Worm (Caenorhabditis elegans) whole organism, L4 larva: ENCODE measurements around the gene smvt-1.

Experiments
- T20F7.1 ChIP-seq: fragments of 200-800 bp; sonication (Bioruptor generic); optimal IDR thresholded peaks from 2 replicates; lab custom pipeline; 2018; ENCODE audit warnings: mild to moderate bottlenecking, missing genetic modification characterization, missing compliant biosample characterization
- Y48G9A.11 ChIP-seq: fragments of 200-800 bp; sonication (Bioruptor generic); IDR thresholded peaks from 2 replicates; pipeline ENCODE4 v1.3.6; 2022; ENCODE audit warnings: missing genetic modification reagents, missing genetic modification characterization, missing compliant biosample characterization
- ZK546.5 ChIP-seq, 2 experiments: sonication (generic microtip); optimal IDR thresholded peaks; 2 replicates each; lab custom pipeline; 2017; ENCODE audit warnings: missing biosample characterization in 2 of 2, missing genetic modification characterization in 2 of 2
- aha-1 ChIP-seq: fragments of 150-350 bp; peaks from one replicate; lab custom pipeline; 2014; ENCODE audit warnings: missing biosample characterization, missing genetic modification characterization
- ceh-20 ChIP-seq: fragments of 200-800 bp; sonication (Bioruptor generic); IDR thresholded peaks from 2 replicates; pipeline ENCODE4 v1.3.6; 2022; ENCODE audit warnings: missing genetic modification reagents, missing genetic modification characterization, missing compliant biosample characterization
- ceh-28 ChIP-seq: fragments of 150-350 bp; optimal IDR thresholded peaks from 2 replicates; lab custom pipeline; 2014; ENCODE audit warnings: missing biosample characterization, missing genetic modification reagents, missing genetic modification characterization
- ceh-62 ChIP-seq: sonication (generic microtip); optimal IDR thresholded peaks from 2 replicates; lab custom pipeline; 2017; ENCODE audit warnings: missing biosample characterization, missing genetic modification characterization
- cey-2 ChIP-seq: sonication (generic microtip); optimal IDR thresholded peaks from 3 replicates; lab custom pipeline; 2017; ENCODE audit warnings: missing genetic modification characterization, mild to moderate bottlenecking, missing compliant biosample characterization, antibody characterized with exemption, borderline replicate concordance; ENCODE audit not compliant: insufficient read depth
- daf-16 ChIP-seq, 3 experiments: sonication (generic microtip); optimal IDR thresholded peaks; 2 replicates each; lab custom pipeline; 2016 to 2017; ENCODE audit warnings: missing genetic modification characterization in 3 of 3, missing genetic modification reagents in 3 of 3, mild to moderate bottlenecking in 2 of 3, missing compliant biosample characterization in 2 of 3, missing biosample characterization in 1 of 3, moderate library complexity in 1 of 3
- dmd-6 ChIP-seq: fragments of 200-800 bp; sonication (Bioruptor generic); IDR thresholded peaks from 2 replicates; pipeline ENCODE4 v1.3.6; 2022; ENCODE audit warnings: missing genetic modification reagents, missing genetic modification characterization, missing compliant biosample characterization
- duxl-1 ChIP-seq: sonication (generic microtip); optimal IDR thresholded peaks from 2 replicates; lab custom pipeline; 2016; ENCODE audit warnings: mild to moderate bottlenecking, missing genetic modification characterization, moderate library complexity, missing compliant biosample characterization; ENCODE audit not compliant: poor library complexity
- dve-1 ChIP-seq: sonication (generic microtip); optimal IDR thresholded peaks from 2 replicates; lab custom pipeline; 2017; ENCODE audit warnings: antibody characterized with exemption, mild to moderate bottlenecking, missing genetic modification characterization, missing compliant biosample characterization; ENCODE audit not compliant: insufficient read depth
- egl-27 ChIP-seq: sonication (generic microtip); optimal IDR thresholded peaks from 3 replicates; lab custom pipeline; 2017; ENCODE audit warnings: missing biosample characterization, missing genetic modification reagents, missing genetic modification characterization
- fkh-10 ChIP-seq: fragments of 150-350 bp; optimal IDR thresholded peaks from 2 replicates; lab custom pipeline; 2014; ENCODE audit warnings: missing biosample characterization, missing genetic modification reagents, missing genetic modification characterization
- gei-8 ChIP-seq: fragments of 200-800 bp; sonication (Bioruptor generic); optimal IDR thresholded peaks from 2 replicates; lab custom pipeline; 2018; ENCODE audit warnings: mild to moderate bottlenecking, missing genetic modification characterization, missing compliant biosample characterization
- hif-1 ChIP-seq, 2 experiments: sonication (generic microtip); optimal IDR thresholded peaks; 2 replicates each; lab custom pipeline; 2016 to 2017; ENCODE audit warnings: missing compliant biosample characterization in 2 of 2, missing genetic modification characterization in 2 of 2, missing genetic modification reagents in 2 of 2, missing genotype in 2 of 2, mild to moderate bottlenecking in 1 of 2
- hlh-11 ChIP-seq: fragments of 200-800 bp; sonication (Bioruptor generic); optimal IDR thresholded peaks from 2 replicates; lab custom pipeline; 2018; ENCODE audit warnings: mild to moderate bottlenecking, missing genetic modification characterization, missing compliant biosample characterization
- hlh-30 ChIP-seq: sonication (generic microtip); optimal IDR thresholded peaks from 2 replicates; lab custom pipeline; 2017; ENCODE audit warnings: antibody characterized with exemption, mild to moderate bottlenecking, missing genetic modification characterization, missing compliant biosample characterization; ENCODE audit not compliant: insufficient read depth
- hmg-1.1 ChIP-seq: fragments of 200-800 bp; sonication (Bioruptor generic); IDR thresholded peaks from 2 replicates; pipeline ENCODE4 v1.3.6; 2022; ENCODE audit warnings: missing genetic modification reagents, missing genetic modification characterization, missing compliant biosample characterization
- lin-1 ChIP-seq: fragments of 200-800 bp; sonication (Bioruptor generic); IDR thresholded peaks from 2 replicates; pipeline ENCODE4 v1.3.6; 2022; ENCODE audit warnings: missing genetic modification reagents, missing genetic modification characterization, missing compliant biosample characterization
- lin-13 ChIP-seq: fragments of 150-350 bp; optimal IDR thresholded peaks from 2 replicates; lab custom pipeline; 2014; ENCODE audit warnings: missing biosample characterization, missing genetic modification reagents, missing genetic modification characterization
- lsy-2 ChIP-seq, 2 experiments: fragments of 150-350 bp in 1 of 2; sonication (generic microtip) in 1 of 2; optimal IDR thresholded peaks; 2 replicates each; lab custom pipeline; 2014 to 2017; ENCODE audit warnings: missing biosample characterization in 2 of 2, missing genetic modification characterization in 2 of 2
- mdl-1 ChIP-seq, 2 experiments: fragments of 150-350 bp in 1 of 2; sonication (generic microtip) in 1 of 2; optimal IDR thresholded peaks; 2 replicates each; lab custom pipeline; 2014 to 2017; ENCODE audit warnings: missing biosample characterization in 2 of 2, missing genetic modification characterization in 2 of 2
- mdt-29 ChIP-seq: fragments of 200-800 bp; sonication (Bioruptor generic); IDR thresholded peaks from 2 replicates; pipeline ENCODE4 v1.3.6; 2022; ENCODE audit warnings: missing genetic modification reagents, missing genetic modification characterization, missing compliant biosample characterization
- mep-1 ChIP-seq: fragments of 150-350 bp; sonication (generic microtip); optimal IDR thresholded peaks from 3 replicates; lab custom pipeline; 2014; ENCODE audit warnings: missing biosample characterization, missing genetic modification characterization
- mes-2 ChIP-seq: sonication (generic microtip); optimal IDR thresholded peaks from 2 replicates; lab custom pipeline; 2016; ENCODE audit warnings: missing genotype, mild to moderate bottlenecking, missing genetic modification characterization, missing compliant biosample characterization; ENCODE audit not compliant: poor library complexity, severe bottlenecking
- mxl-3 ChIP-seq: fragments of 200-800 bp; sonication (Bioruptor generic); optimal IDR thresholded peaks from 2 replicates; lab custom pipeline; 2018; ENCODE audit warnings: mild to moderate bottlenecking, missing genetic modification characterization, missing compliant biosample characterization
- nhr-10 ChIP-seq: fragments of 150-350 bp; optimal IDR thresholded peaks from 2 replicates; lab custom pipeline; 2014; ENCODE audit warnings: missing biosample characterization, missing genetic modification characterization
- nhr-102 ChIP-seq: sonication (generic microtip); optimal IDR thresholded peaks from 2 replicates; lab custom pipeline; 2016; ENCODE audit warnings: mild to moderate bottlenecking, missing genetic modification characterization, moderate library complexity, missing compliant biosample characterization
- nhr-28 ChIP-seq: fragments of 150-350 bp; optimal IDR thresholded peaks from 2 replicates; lab custom pipeline; 2014; ENCODE audit warnings: missing biosample characterization, missing genetic modification characterization
- nhr-48 ChIP-seq: sonication (generic microtip); optimal IDR thresholded peaks from 2 replicates; lab custom pipeline; 2016; ENCODE audit warnings: mild to moderate bottlenecking, missing genetic modification characterization, missing compliant biosample characterization
- nhr-77 ChIP-seq: fragments of 150-350 bp; optimal IDR thresholded peaks from 2 replicates; lab custom pipeline; 2014; ENCODE audit warnings: missing biosample characterization, missing genetic modification characterization
- php-3 ChIP-seq: fragments of 200-800 bp; sonication (Bioruptor generic); IDR thresholded peaks from 2 replicates; pipeline ENCODE4 v1.3.6; 2022; ENCODE audit warnings: missing genetic modification reagents, missing genetic modification characterization, missing compliant biosample characterization
- pqm-1 ChIP-seq: sonication (generic microtip); optimal IDR thresholded peaks from 2 replicates; lab custom pipeline; 2017; ENCODE audit warnings: missing biosample characterization, missing genetic modification characterization
- saeg-2 ChIP-seq: fragments of 200-800 bp; sonication (Bioruptor generic); IDR thresholded peaks from 2 replicates; pipeline ENCODE4 v1.3.6; 2022; ENCODE audit warnings: missing genetic modification reagents, missing genetic modification characterization, missing compliant biosample characterization
- snpc-4 ChIP-seq: fragments of 150-350 bp; optimal IDR thresholded peaks from 2 replicates; lab custom pipeline; 2014; ENCODE audit warnings: missing biosample characterization, missing genetic modification characterization
- tag-97 ChIP-seq: fragments of 200-800 bp; sonication (Bioruptor generic); IDR thresholded peaks from 2 replicates; pipeline ENCODE4 v1.3.6; 2022; ENCODE audit warnings: missing genetic modification characterization, missing compliant biosample characterization
- tra-1 ChIP-seq: fragments of 200-800 bp; sonication (Bioruptor generic); IDR thresholded peaks from 2 replicates; pipeline ENCODE4 v1.3.6; 2022; ENCODE audit warnings: missing genetic modification reagents, missing genetic modification characterization, missing compliant biosample characterization
- unc-62 ChIP-seq, 3 experiments: fragments of 150-350 bp in 1 of 3; sonication (generic microtip); optimal IDR thresholded peaks in 2 of 3; peaks in 1 of 3; 1 replicate in 1 of 3; 2 replicates in 2 of 3; lab custom pipeline; 2014 to 2017; ENCODE audit warnings: missing biosample characterization in 3 of 3, missing genetic modification characterization in 3 of 3, missing genetic modification reagents in 3 of 3, missing genotype in 1 of 3
- zfp-3 ChIP-seq: fragments of 200-800 bp; sonication (Bioruptor generic); conservative IDR thresholded peaks from 2 replicates; pipeline ENCODE4 v1.3.6; 2022; ENCODE audit warnings: missing genetic modification reagents, missing genetic modification characterization, missing compliant biosample characterization

Gene smvt-1

ce11 chrX:2569040-2569439, 20.3 kb upstream of the smvt-1 start:
- peak; percentile 88 for TF ChIP-seq php-3 (GFP tag; lab: Robert Waterston, UW)
- TF ChIP-seq mep-1 (tag; lab: Kevin White, UChicago): peak; percentile 44
- TF ChIP-seq mxl-3 (GFP tag; lab: Kevin White, UChicago): peak; percentile 39
- peak; percentile 75 for TF ChIP-seq gei-8
- peak in 1 of 2 experiments; percentile 92 for TF ChIP-seq daf-16 (GFP tag; optimal IDR thresholded peaks at IDR 0.05; lab: Kevin White, UChicago)
- TF ChIP-seq daf-16 (tag; optimal IDR thresholded peaks at IDR 0.05; lab: Kevin White, UChicago): peak; percentile 97
- TF ChIP-seq lsy-2 (tag; optimal IDR thresholded peaks at IDR 0.05; lab: Kevin White, UChicago): no peak
- peak in 1 of 2 experiments; percentile 46 for TF ChIP-seq mdl-1 (tag; optimal IDR thresholded peaks at IDR 0.05; lab: Kevin White, UChicago)
- TF ChIP-seq lin-1 (GFP tag; lab: Robert Waterston, UW): 0 out of 2 replicates have a peak, but pooled peaks have one; percentile 33
- TF ChIP-seq pqm-1 (tag; lab: Kevin White, UChicago): peak; percentile 94
- peak; percentile 98 for TF ChIP-seq dmd-6 (GFP tag; lab: Robert Waterston, UW)
- peak; percentile 15 for TF ChIP-seq mes-2 (tag; lab: Kevin White, UChicago)
- TF ChIP-seq aha-1 (tag; lab: Kevin White, UChicago): peak; percentile 86
- peak; percentile 93 for TF ChIP-seq hlh-11 (tag; lab: Kevin White, UChicago)
- peak; percentile 68; the same call in 1 of the 2 replicates for TF ChIP-seq mdt-29
- TF ChIP-seq unc-62 (GFP tag; optimal IDR thresholded peaks at IDR 0.05 in 1 of 2; lab: Kevin White, UChicago): peak in 1 of 2 experiments; percentile 57
- TF ChIP-seq unc-62 (tag; optimal IDR thresholded peaks at IDR 0.05; lab: Kevin White, UChicago): no peak
- TF ChIP-seq lin-13: no peak
- TF ChIP-seq snpc-4 (tag; lab: Kevin White, UChicago): no peak
- TF ChIP-seq nhr-48 (tag; lab: Kevin White, UChicago): peak; percentile 85
- peak; percentile 82 for TF ChIP-seq nhr-102 (tag; lab: Kevin White, UChicago)
- no peak for TF ChIP-seq fkh-10 (GFP tag; lab: Kevin White, UChicago)
- TF ChIP-seq dve-1: peak; percentile 91
- peak; percentile 99 for TF ChIP-seq nhr-28 (tag; lab: Kevin White, UChicago)
- TF ChIP-seq zfp-3 (GFP tag; lab: Robert Waterston, UW): 0 out of 2 replicates have a peak, but pooled peaks have one; percentile 23
- TF ChIP-seq ceh-28: no peak
- peak; percentile 36; the same call in 1 of the 2 replicates for TF ChIP-seq hmg-1.1 (GFP tag; lab: Robert Waterston, UW)
- TF ChIP-seq nhr-10: peak; percentile 12
- peak; percentile 26 for TF ChIP-seq hlh-30 (tag; lab: Kevin White, UChicago)
- TF ChIP-seq egl-27 (tag; lab: Kevin White, UChicago): no peak
- no peak for TF ChIP-seq cey-2
- TF ChIP-seq saeg-2: no peak
- peak; percentile 90 for TF ChIP-seq tra-1 (GFP tag; lab: Robert Waterston, UW)
- TF ChIP-seq hif-1 (tag; optimal IDR thresholded peaks at IDR 0.05; lab: Kevin White, UChicago): peak in 1 of 2 experiments; percentile 19
- peak; percentile 87 for TF ChIP-seq nhr-77
- no peak for TF ChIP-seq Y48G9A.11 (GFP tag; lab: Robert Waterston, UW)
- peak; percentile 48 for TF ChIP-seq T20F7.1 (GFP tag; lab: Kevin White, UChicago)

ce11 chrX:2567761-2568160, 19.0 kb upstream of the smvt-1 start:
- TF ChIP-seq ceh-62 (tag; lab: Kevin White, UChicago) (no peak), ceh-20 (no peak), dmd-6 (GFP tag; lab: Robert Waterston, UW) (0 out of 2 replicates have a peak, but pooled peaks have one; percentile 36), mxl-3 (GFP tag; lab: Kevin White, UChicago) (no peak), nhr-28 (tag; lab: Kevin White, UChicago) (peak; percentile 12), tag-97 (GFP tag; lab: Robert Waterston, UW) (no peak), ZK546.5 (tag; optimal IDR thresholded peaks at IDR 0.05; lab: Kevin White, UChicago) (no peak), duxl-1 (tag; lab: Kevin White, UChicago) (no peak)
